Worm (Caenorhabditis elegans) whole organism, young adult: ENCODE results near the gene mfsd-11.

Source experiments
- B0261.1 ChIP-seq: sonication (generic microtip); optimal IDR thresholded peaks from 2 replicates; lab custom pipeline; 2016; ENCODE audit warnings: mild to moderate bottlenecking, missing genetic modification characterization, moderate library complexity, missing compliant biosample characterization
- C17E4.6 ChIP-seq: fragments of 200-800 bp; sonication (Bioruptor generic); IDR thresholded peaks from 2 replicates; pipeline ENCODE4 v1.3.6; 2022; ENCODE audit warnings: missing genetic modification reagents, missing genetic modification characterization, missing compliant biosample characterization
- F10E7.11 ChIP-seq: sonication (generic microtip); optimal IDR thresholded peaks from 2 replicates; lab custom pipeline; 2017; ENCODE audit warnings: mild to moderate bottlenecking, missing genetic modification characterization, moderate library complexity, missing compliant biosample characterization
- F37B4.10 ChIP-seq: fragments of 200-800 bp; sonication (Bioruptor generic); IDR thresholded peaks from 2 replicates; pipeline ENCODE4 v1.3.6; 2022; ENCODE audit warnings: missing genetic modification characterization, missing compliant biosample characterization
- F39B2.1 ChIP-seq: fragments of 200-800 bp; sonication (Bioruptor generic); IDR thresholded peaks from 2 replicates; pipeline ENCODE4 v1.3.6; 2022; ENCODE audit warnings: missing genetic modification reagents, missing genetic modification characterization, missing compliant biosample characterization
- F49E8.2 ChIP-seq: sonication (generic microtip); optimal IDR thresholded peaks from 3 replicates; lab custom pipeline; 2017; ENCODE audit warnings: missing genetic modification characterization, mild to moderate bottlenecking, missing compliant biosample characterization, antibody characterized with exemption, moderate library complexity; ENCODE audit not compliant: insufficient read depth
- F57A8.1 ChIP-seq: fragments of 200-800 bp; sonication (Bioruptor generic); optimal IDR thresholded peaks from 2 replicates; lab custom pipeline; 2018; ENCODE audit warnings: mild to moderate bottlenecking, missing genetic modification characterization, moderate library complexity, missing compliant biosample characterization
- F57C9.4 ChIP-seq: sonication (generic microtip); optimal IDR thresholded peaks from 2 replicates; lab custom pipeline; 2017; ENCODE audit warnings: mild to moderate bottlenecking, missing genetic modification characterization, missing compliant biosample characterization
- K12H6.12 ChIP-seq: fragments of 200-800 bp; sonication (Bioruptor generic); optimal IDR thresholded peaks from 2 replicates; lab custom pipeline; 2018; ENCODE audit warnings: mild to moderate bottlenecking, missing genetic modification characterization, missing compliant biosample characterization
- T26A5.8 ChIP-seq: sonication (generic microtip); optimal IDR thresholded peaks from 2 replicates; lab custom pipeline; 2016; ENCODE audit warnings: missing genetic modification characterization, missing compliant biosample characterization
- Y53F4B.3 ChIP-seq: fragments of 200-800 bp; sonication (Bioruptor generic); IDR thresholded peaks from 2 replicates; pipeline ENCODE4 v1.3.6; 2022; ENCODE audit warnings: missing genetic modification reagents, missing genetic modification characterization, missing compliant biosample characterization
- Y53G8AR.9 ChIP-seq: fragments of 200-800 bp; sonication (Bioruptor generic); conservative IDR thresholded peaks from 2 replicates; pipeline ENCODE4 v1.3.6; 2022; ENCODE audit warnings: missing genetic modification reagents, missing genetic modification characterization, missing compliant biosample characterization
- Y56A3A.18 ChIP-seq: fragments of 200-800 bp; sonication (Bioruptor generic); IDR thresholded peaks from 2 replicates; pipeline ENCODE4 v1.3.6; 2022; ENCODE audit warnings: missing genetic modification reagents, missing genetic modification characterization, missing compliant biosample characterization
- Y79H2A.3 ChIP-seq: fragments of 200-800 bp; sonication (Bioruptor generic); conservative IDR thresholded peaks from 2 replicates; pipeline ENCODE4 v1.3.6; 2022; ENCODE audit warnings: missing genetic modification reagents, missing genetic modification characterization, missing compliant biosample characterization
- ZK185.1 ChIP-seq: sonication (generic microtip); optimal IDR thresholded peaks from 2 replicates; lab custom pipeline; 2016; ENCODE audit warnings: mild to moderate bottlenecking, missing genetic modification characterization, missing compliant biosample characterization; ENCODE audit not compliant: poor library complexity, severe bottlenecking
- ama-1 ChIP-seq, 3 experiments: fragments of 150-350 bp in 1 of 3; sonication (generic microtip) in 2 of 3; optimal IDR thresholded peaks; 2 replicates each; lab custom pipeline; 2014 to 2018; ENCODE audit warnings: missing biosample characterization in 2 of 3, missing genetic modification characterization in 2 of 3, missing genetic modification reagents in 2 of 3
- atf-7 ChIP-seq: sonication (generic microtip); optimal IDR thresholded peaks from 2 replicates; lab custom pipeline; 2017; ENCODE audit warnings: mild to moderate bottlenecking, missing genetic modification characterization, missing compliant biosample characterization
- ceh-27 ChIP-seq: fragments of 200-800 bp; sonication (Bioruptor generic); optimal IDR thresholded peaks from 2 replicates; lab custom pipeline; 2018; ENCODE audit warnings: mild to moderate bottlenecking, missing genetic modification characterization, moderate library complexity, missing compliant biosample characterization
- ceh-79 ChIP-seq: sonication (generic microtip); optimal IDR thresholded peaks from 2 replicates; lab custom pipeline; 2017; ENCODE audit warnings: mild to moderate bottlenecking, missing genetic modification characterization, missing compliant biosample characterization
- dpff-1 ChIP-seq: sonication (generic microtip); optimal IDR thresholded peaks from 2 replicates; lab custom pipeline; 2017; ENCODE audit warnings: mild to moderate bottlenecking, missing genetic modification characterization, missing compliant biosample characterization
- dpl-1 ChIP-seq: fragments of 150-350 bp; optimal IDR thresholded peaks from 2 replicates; lab custom pipeline; 2014; ENCODE audit warnings: missing biosample characterization, missing genetic modification reagents, missing genetic modification characterization
- fkh-3 ChIP-seq: sonication (generic microtip); optimal IDR thresholded peaks from 2 replicates; lab custom pipeline; 2016; ENCODE audit warnings: mild to moderate bottlenecking, missing genetic modification characterization, missing compliant biosample characterization
- gei-17 ChIP-seq: fragments of 200-800 bp; sonication (Bioruptor generic); optimal IDR thresholded peaks from 2 replicates; lab custom pipeline; 2018; ENCODE audit warnings: mild to moderate bottlenecking, missing genetic modification characterization, missing compliant biosample characterization
- hlh-26 ChIP-seq: fragments of 200-800 bp; sonication (Bioruptor generic); conservative IDR thresholded peaks from 2 replicates; pipeline ENCODE4 v1.3.6; 2022; ENCODE audit warnings: missing genetic modification reagents, missing genetic modification characterization, missing compliant biosample characterization
- hsf-1 ChIP-seq: fragments of 200-800 bp; sonication (Bioruptor generic); IDR thresholded peaks from 2 replicates; pipeline ENCODE4 v1.3.6; 2022; ENCODE audit warnings: missing genetic modification reagents, missing genetic modification characterization, missing compliant biosample characterization
- let-607 ChIP-seq, 2 experiments: fragments of 200-800 bp in 1 of 2; sonication (Bioruptor generic) in 1 of 2; sonication (generic microtip) in 1 of 2; optimal IDR thresholded peaks; 2 replicates each; lab custom pipeline; 2016 to 2018; ENCODE audit warnings: mild to moderate bottlenecking in 2 of 2, missing compliant biosample characterization in 2 of 2, missing genetic modification characterization in 2 of 2, moderate library complexity in 2 of 2, missing genotype in 1 of 2
- lin-40 ChIP-seq: sonication (generic microtip); optimal IDR thresholded peaks from 2 replicates; lab custom pipeline; 2016; ENCODE audit warnings: missing genetic modification characterization, mild to moderate bottlenecking, missing compliant biosample characterization, missing genotype, missing genetic modification reagents
- madf-3 ChIP-seq: fragments of 200-800 bp; sonication (Bioruptor generic); IDR thresholded peaks from 2 replicates; pipeline ENCODE4 v1.3.6; 2022; ENCODE audit warnings: missing genetic modification reagents, missing genetic modification characterization, missing compliant biosample characterization
- mes-4 ChIP-seq: sonication (generic microtip); optimal IDR thresholded peaks from 2 replicates; lab custom pipeline; 2016; ENCODE audit warnings: missing genotype, missing genetic modification characterization, missing compliant biosample characterization
- nfya-2 ChIP-seq: fragments of 200-800 bp; sonication (Bioruptor generic); IDR thresholded peaks from 2 replicates; pipeline ENCODE4 v1.3.6; 2022; ENCODE audit warnings: missing genetic modification reagents, missing genetic modification characterization, missing compliant biosample characterization
- nhr-80 ChIP-seq: sonication (generic microtip); optimal IDR thresholded peaks from 2 replicates; lab custom pipeline; 2016; ENCODE audit warnings: missing genetic modification characterization, missing compliant biosample characterization
- sdz-38 ChIP-seq: sonication (generic microtip); optimal IDR thresholded peaks from 2 replicates; lab custom pipeline; 2016; ENCODE audit warnings: missing genotype, missing genetic modification characterization, missing compliant biosample characterization
- snpc-1.3 ChIP-seq: sonication (generic microtip); optimal IDR thresholded peaks from 2 replicates; lab custom pipeline; 2017; ENCODE audit warnings: missing genetic modification characterization, mild to moderate bottlenecking, missing compliant biosample characterization, antibody characterized with exemption, moderate library complexity, missing genotype, missing genetic modification reagents; ENCODE audit not compliant: insufficient read depth
- unc-62 ChIP-seq: fragments of 150-350 bp; optimal IDR thresholded peaks from 2 replicates; lab custom pipeline; 2014; ENCODE audit warnings: missing biosample characterization, missing genetic modification reagents, missing genetic modification characterization
- zfh-2 ChIP-seq: fragments of 200-800 bp; sonication (Bioruptor generic); conservative IDR thresholded peaks from 2 replicates; pipeline ENCODE4 v1.3.6; 2022; ENCODE audit warnings: missing genetic modification reagents, missing genetic modification characterization, missing compliant biosample characterization
- ztf-22 ChIP-seq: fragments of 200-800 bp; sonication (Bioruptor generic); optimal IDR thresholded peaks from 2 replicates; lab custom pipeline; 2018; ENCODE audit warnings: mild to moderate bottlenecking, missing genetic modification characterization, moderate library complexity, missing compliant biosample characterization
- ztf-28 ChIP-seq: fragments of 200-800 bp; sonication (Bioruptor generic); IDR thresholded peaks from 2 replicates; pipeline ENCODE4 v1.3.6; 2022; ENCODE audit warnings: missing genetic modification reagents, missing genetic modification characterization, missing compliant biosample characterization

mfsd-11 gene

ce11 chrX:12154055-12154898 lies at the start of gene mfsd-11:
Gene mfsd-11, minus strand, starts transcription at chrX:12154105.
- TF ChIP-seq nhr-80 (tag; lab: Kevin White, UChicago) (peak; percentile 9), F57C9.4 (no peak), F39B2.1 (GFP tag; lab: Robert Waterston, UW) (no peak)
- TF ChIP-seq, all 124 proteins: peak for 1

ce11 chrX:12201840-12202239 lies 47.9 kb upstream of the mfsd-11 start:
- TF ChIP-seq ztf-22 (GFP tag; lab: Kevin White, UChicago) (no peak), ama-1 (optimal IDR thresholded peaks at IDR 0.05; lab: Kevin White, UChicago) (no peak), ama-1 (GFP tag; optimal IDR thresholded peaks at IDR 0.05; lab: Kevin White, UChicago) (no peak)

- TF ChIP-seq zfh-2 (GFP tag; lab: Robert Waterston, UW) (peak; percentile 72), Y56A3A.18 (GFP tag; lab: Robert Waterston, UW) (no peak)
These were observed 47.5 kb upstream of the mfsd-11 start for ce11 chrX:12201435-12201834.

- TF ChIP-seq nfya-2 (GFP tag; lab: Robert Waterston, UW) (no peak), K12H6.12 (tag; lab: Kevin White, UChicago) (peak; percentile 16)
These were observed 46.7 kb upstream of the mfsd-11 start for ce11 chrX:12200577-12200976.

ce11 chrX:12198298-12198697 lies 44.4 kb upstream of the mfsd-11 start:
- TF ChIP-seq ztf-28 (GFP tag; lab: Robert Waterston, UW) (no peak), snpc-1.3 (tag; lab: Kevin White, UChicago) (no peak), C17E4.6 (GFP tag; lab: Robert Waterston, UW) (no peak), Y79H2A.3 (no peak), Y53F4B.3 (GFP tag; lab: Robert Waterston, UW) (no peak), gei-17 (no peak), F10E7.11 (no peak), K12H6.12 (tag; lab: Kevin White, UChicago) (no peak), mes-4 (no peak), F49E8.2 (tag; lab: Kevin White, UChicago) (no peak)

ce11 chrX:12197367-12197766 lies 43.5 kb upstream of the mfsd-11 start:
- TF ChIP-seq hsf-1 (GFP tag; lab: Robert Waterston, UW), result no peak
- no peak for TF ChIP-seq F39B2.1 (GFP tag; lab: Robert Waterston, UW)
- TF ChIP-seq madf-3, result no peak
- TF ChIP-seq dpl-1 (GFP tag; lab: Kevin White, UChicago), result no peak
- no peak for TF ChIP-seq F57A8.1 (GFP tag; lab: Kevin White, UChicago)
- TF ChIP-seq nhr-80 (tag; lab: Kevin White, UChicago), result peak; percentile 82
- no peak for TF ChIP-seq dpff-1
- no peak for TF ChIP-seq ztf-22 (GFP tag; lab: Kevin White, UChicago)
- no peak for TF ChIP-seq mes-4
- TF ChIP-seq ceh-79, result no peak
- TF ChIP-seq F37B4.10 (GFP tag; lab: Robert Waterston, UW), result no peak
- TF ChIP-seq B0261.1, result no peak
- no peak for TF ChIP-seq T26A5.8 (tag; lab: Kevin White, UChicago)
- peak in 1 of 2 experiments; percentile 10 for TF ChIP-seq let-607 (tag; optimal IDR thresholded peaks at IDR 0.05; lab: Kevin White, UChicago)
- no peak for TF ChIP-seq K12H6.12 (tag; lab: Kevin White, UChicago)
- no peak for TF ChIP-seq fkh-3 (tag; lab: Kevin White, UChicago)
- peak; percentile 15 for TF ChIP-seq lin-40 (tag; lab: Kevin White, UChicago)
- TF ChIP-seq unc-62 (GFP tag; lab: Kevin White, UChicago), result peak; percentile 88
- TF ChIP-seq ZK185.1 (tag; lab: Kevin White, UChicago), result no peak
- no peak for TF ChIP-seq ceh-27 (GFP tag; lab: Kevin White, UChicago)
- TF ChIP-seq atf-7 (tag; lab: Kevin White, UChicago), result peak; percentile 9
- no peak for TF ChIP-seq Y53G8AR.9
- TF ChIP-seq hlh-26 (GFP tag; lab: Robert Waterston, UW), result no peak
- TF ChIP-seq sdz-38 (tag; lab: Kevin White, UChicago), result no peak
